Worm (Caenorhabditis elegans) whole organism, late embryonic: ENCODE measurements around the gene mtx-2.

Experiments
- F13H6.1 ChIP-seq: sonication (generic microtip); optimal IDR thresholded peaks from 2 replicates; lab custom pipeline; 2016; ENCODE audit warnings: missing genetic modification characterization, missing compliant biosample characterization
- ceh-24 ChIP-seq: sonication (generic microtip); optimal IDR thresholded peaks from 2 replicates; lab custom pipeline; 2016; ENCODE audit warnings: mild to moderate bottlenecking, missing genetic modification characterization, missing compliant biosample characterization
- hlh-30 ChIP-seq: sonication (generic microtip); optimal IDR thresholded peaks from 2 replicates; lab custom pipeline; 2017; ENCODE audit warnings: antibody characterized with exemption, missing genetic modification characterization, missing compliant biosample characterization; ENCODE audit not compliant: insufficient read depth

ce11 chrIII:7805253-7805652, 41.9 kb upstream of the mtx-2 start:
- TF ChIP-seq ceh-24 (tag; lab: Kevin White, UChicago) (no peak), hlh-30 (tag; lab: Kevin White, UChicago) (no peak), F13H6.1 (tag; lab: Kevin White, UChicago) (no peak)
